Fruit fly (Drosophila melanogaster) whole organism, embryonic: Measurements from ENCODE around the gene wfs1.
A peak's percentile ranks its signal among the peaks of the same experiment; 100 is the strongest.

Source experiments
- Blimp-1 ChIP-seq: fragments of 200-800 bp; sonication (Bioruptor generic); optimal IDR thresholded peaks from 3 replicates; lab custom pipeline; 2018; ENCODE audit warnings: missing biosample characterization, missing genetic modification characterization, mild to moderate bottlenecking, moderate library complexity, missing genetic modification reagents
- C15 ChIP-seq: fragments of 200-800 bp; sonication (Bioruptor generic); IDR thresholded peaks from 3 replicates; pipeline ENCODE4 v1.3.6; 2022; ENCODE audit warnings: missing biosample characterization, missing genetic modification characterization
- CG10321 ChIP-seq: fragments of 200-800 bp; sonication (Bioruptor generic); IDR thresholded peaks from 2 replicates; pipeline ENCODE4 v1.3.6; 2022; ENCODE audit warnings: missing biosample characterization, missing genetic modification characterization
- CG11085 ChIP-seq: fragments of 200-800 bp; sonication (Bioruptor generic); IDR thresholded peaks from 2 replicates; pipeline ENCODE4 v1.3.6; 2022; ENCODE audit warnings: missing biosample characterization, missing genetic modification characterization
- CG12219 ChIP-seq: fragments of 200-800 bp; sonication (Bioruptor generic); optimal IDR thresholded peaks from 3 replicates; lab custom pipeline; 2018; ENCODE audit warnings: missing biosample characterization, mild to moderate bottlenecking, missing genetic modification characterization
- CG12744 ChIP-seq: fragments of 200-800 bp; sonication (Bioruptor generic); optimal IDR thresholded peaks from 2 replicates; lab custom pipeline; 2016; ENCODE audit warnings: missing biosample characterization, missing genetic modification characterization
- CG17359 ChIP-seq: fragments of 200-800 bp; sonication (Bioruptor generic); optimal IDR thresholded peaks from 3 replicates; lab custom pipeline; 2018; ENCODE audit warnings: missing biosample characterization, mild to moderate bottlenecking, missing genetic modification characterization, moderate library complexity
- CG1792 ChIP-seq: fragments of 200-800 bp; sonication (Bioruptor generic); optimal IDR thresholded peaks from 2 replicates; lab custom pipeline; 2016; ENCODE audit warnings: missing biosample characterization, missing genetic modification characterization
- CG18476 ChIP-seq: fragments of 200-800 bp; sonication (Bioruptor generic); optimal IDR thresholded peaks from 2 replicates; lab custom pipeline; 2016; ENCODE audit warnings: missing biosample characterization, mild to moderate bottlenecking, missing genetic modification characterization
- CG2199 ChIP-seq: fragments of 200-800 bp; sonication (Bioruptor generic); IDR thresholded peaks from 3 replicates; pipeline ENCODE4 v1.3.6; 2022; ENCODE audit warnings: missing biosample characterization, missing genetic modification characterization
- CG31441 ChIP-seq: fragments of 200-800 bp; sonication (Bioruptor generic); IDR thresholded peaks from 2 replicates; pipeline ENCODE4 v1.3.6; 2022; ENCODE audit warnings: missing biosample characterization, missing genetic modification characterization
- CG32767 ChIP-seq: fragments of 200-800 bp; sonication (Bioruptor generic); IDR thresholded peaks from 2 replicates; pipeline ENCODE4 v1.3.6; 2022; ENCODE audit warnings: missing biosample characterization, missing genetic modification characterization
- CG5180 ChIP-seq: fragments of 200-800 bp; sonication (Bioruptor generic); optimal IDR thresholded peaks from 3 replicates; lab custom pipeline; 2017; ENCODE audit warnings: missing biosample characterization, missing genetic modification characterization, mild to moderate bottlenecking, moderate library complexity, missing genetic modification reagents
- CG6683 ChIP-seq: fragments of 200-800 bp; sonication (Bioruptor generic); optimal IDR thresholded peaks from 2 replicates; lab custom pipeline; 2017; ENCODE audit warnings: missing biosample characterization, mild to moderate bottlenecking, missing genetic modification characterization, missing genetic modification reagents
- CG8290 ChIP-seq, 3 experiments: fragments of 200-800 bp; sonication (Bioruptor generic); optimal IDR thresholded peaks; 2 replicates each; lab custom pipeline; 2016 to 2019; ENCODE audit warnings: missing biosample characterization in 3 of 3, missing genetic modification characterization in 3 of 3, mild to moderate bottlenecking in 2 of 3, moderate library complexity in 1 of 3
- CG8388 ChIP-seq: fragments of 200-800 bp; sonication (Bioruptor generic); optimal IDR thresholded peaks from 2 replicates; lab custom pipeline; 2019; ENCODE audit warnings: missing biosample characterization, mild to moderate bottlenecking, missing genetic modification characterization, moderate library complexity
- CG8478 ChIP-seq: fragments of >200 bp; optimal IDR thresholded peaks from 2 replicates; lab custom pipeline; 2018
- Deaf1 ChIP-seq: fragments of 200-800 bp; optimal IDR thresholded peaks from 3 replicates; lab custom pipeline; 2019; ENCODE audit warnings: missing biosample characterization, mild to moderate bottlenecking, missing genetic modification characterization, moderate library complexity
- Ets65A ChIP-seq: fragments of 200-800 bp; sonication (Bioruptor generic); peaks from one replicate; lab custom pipeline; 2016; ENCODE audit warnings: missing biosample characterization, missing genetic modification characterization
- H2.0 ChIP-seq: fragments of 200-800 bp; sonication (Bioruptor generic); IDR thresholded peaks from 2 replicates; pipeline ENCODE4 v1.3.6; 2022; ENCODE audit warnings: missing biosample characterization, missing genetic modification characterization
- HLH54F ChIP-seq: fragments of 200-800 bp; sonication (Bioruptor generic); optimal IDR thresholded peaks from 3 replicates; lab custom pipeline; 2016; ENCODE audit warnings: missing biosample characterization, missing genetic modification characterization
- Hand ChIP-seq: fragments of 200-800 bp; sonication (Bioruptor generic); optimal IDR thresholded peaks from 2 replicates; lab custom pipeline; 2017; ENCODE audit warnings: mild to moderate bottlenecking, missing biosample characterization, missing genetic modification reagents, missing genetic modification characterization
- HmgZ ChIP-seq: fragments of 200-800 bp; sonication (Bioruptor generic); optimal IDR thresholded peaks from 2 replicates; lab custom pipeline; 2018; ENCODE audit warnings: missing biosample characterization, mild to moderate bottlenecking, missing genetic modification characterization
- Kr ChIP-seq: fragments of 200-800 bp; sonication (Bioruptor generic); optimal IDR thresholded peaks from 2 replicates; lab custom pipeline; 2017; ENCODE audit warnings: missing biosample characterization, mild to moderate bottlenecking, missing genetic modification characterization
- Poxn ChIP-seq: fragments of 200-800 bp; sonication (Bioruptor generic); IDR thresholded peaks from 2 replicates; pipeline ENCODE4 v1.3.6; 2022; ENCODE audit warnings: missing biosample characterization, missing genetic modification characterization
- Rfx ChIP-seq: fragments of 200-800 bp; sonication (Bioruptor generic); IDR thresholded peaks from 2 replicates; pipeline ENCODE4 v1.3.6; 2022; ENCODE audit warnings: missing biosample characterization, missing genetic modification characterization
- Scr ChIP-seq: fragments of 200-800 bp; sonication (Bioruptor generic); IDR thresholded peaks from 2 replicates; pipeline ENCODE4 v1.3.6; 2022; ENCODE audit warnings: missing biosample characterization, missing genetic modification characterization; ENCODE audit not compliant: partially characterized antibody
- Sry-δ ChIP-seq: fragments of 200-800 bp; sonication (Bioruptor generic); optimal IDR thresholded peaks from 2 replicates; lab custom pipeline; 2016; ENCODE audit warnings: missing biosample characterization, missing genetic modification characterization
- ac ChIP-seq: fragments of 200-800 bp; sonication (Bioruptor generic); optimal IDR thresholded peaks from 3 replicates; lab custom pipeline; 2017; ENCODE audit warnings: missing biosample characterization, mild to moderate bottlenecking, missing genetic modification characterization
- bsh ChIP-seq, 2 experiments: fragments of 200-800 bp; sonication (Bioruptor generic); optimal IDR thresholded peaks; 2 replicates each; lab custom pipeline; 2017 to 2018; ENCODE audit warnings: mild to moderate bottlenecking in 2 of 2, missing biosample characterization in 2 of 2, missing genetic modification characterization in 2 of 2, moderate library complexity in 1 of 2
- cg ChIP-seq: fragments of 200-800 bp; sonication (Bioruptor generic); optimal IDR thresholded peaks from 3 replicates; lab custom pipeline; 2019; ENCODE audit warnings: missing biosample characterization, mild to moderate bottlenecking, missing genetic modification characterization, moderate library complexity
- da ChIP-seq: fragments of 200-800 bp; sonication (Bioruptor generic); optimal IDR thresholded peaks from 2 replicates; lab custom pipeline; 2016; ENCODE audit warnings: missing biosample characterization, missing genetic modification characterization
- dpn ChIP-seq, 2 experiments: fragments of 200-800 bp; sonication (Bioruptor generic); optimal IDR thresholded peaks; 3 replicates each; lab custom pipeline; 2016; ENCODE audit warnings: missing biosample characterization in 2 of 2, missing genetic modification characterization in 2 of 2
- eve ChIP-seq, 2 experiments: fragments of >200 bp; optimal IDR thresholded peaks; 2 replicates each; lab custom pipeline; 2017; ENCODE audit warnings: missing biosample characterization in 2 of 2, missing genetic modification characterization in 2 of 2
- gcm2 ChIP-seq: fragments of 200-800 bp; sonication (Bioruptor generic); optimal IDR thresholded peaks from 2 replicates; lab custom pipeline; 2016; ENCODE audit warnings: missing biosample characterization, missing genetic modification characterization
- lov ChIP-seq, 2 experiments: fragments of 200-800 bp in 1 of 2; fragments of >200 bp in 1 of 2; sonication (Bioruptor generic) in 1 of 2; IDR thresholded peaks in 1 of 2; optimal IDR thresholded peaks in 1 of 2; 2 replicates in 1 of 2; 3 replicates in 1 of 2; pipeline versions ENCODE4 v1.3.6 to Lab custom; 2017 to 2022; ENCODE audit warnings: missing biosample characterization in 1 of 2, missing genetic modification characterization in 1 of 2
- nerfin-1 ChIP-seq: fragments of 200-800 bp; sonication (Bioruptor generic); optimal IDR thresholded peaks from 3 replicates; lab custom pipeline; 2019; ENCODE audit warnings: missing biosample characterization, mild to moderate bottlenecking, missing genetic modification characterization, moderate library complexity
- nom ChIP-seq: fragments of 200-800 bp; sonication (Bioruptor generic); optimal IDR thresholded peaks from 2 replicates; lab custom pipeline; 2017; ENCODE audit warnings: missing biosample characterization, missing genetic modification characterization, mild to moderate bottlenecking, moderate library complexity, missing genetic modification reagents
- repo ChIP-seq: fragments of 200-800 bp; sonication (Bioruptor generic); optimal IDR thresholded peaks from 2 replicates; lab custom pipeline; 2016; ENCODE audit warnings: missing biosample characterization, missing genetic modification characterization
- rib ChIP-seq: fragments of 200-800 bp; sonication (Bioruptor generic); IDR thresholded peaks from 2 replicates; pipeline ENCODE4 v1.3.6; 2022; ENCODE audit warnings: missing biosample characterization, missing genetic modification characterization
- seq ChIP-seq: fragments of 200-800 bp; sonication (Bioruptor generic); IDR thresholded peaks from 2 replicates; pipeline ENCODE4 v1.3.6; 2022; ENCODE audit warnings: missing biosample characterization, missing genetic modification characterization
- ssp ChIP-seq: fragments of 200-800 bp; sonication (Bioruptor generic); IDR thresholded peaks from 2 replicates; pipeline ENCODE4 v1.3.6; 2022; ENCODE audit warnings: missing biosample characterization, missing genetic modification characterization
- stwl ChIP-seq: fragments of 200-800 bp; sonication (Bioruptor generic); optimal IDR thresholded peaks from 3 replicates; lab custom pipeline; 2018; ENCODE audit warnings: missing biosample characterization, mild to moderate bottlenecking, missing genetic modification characterization, moderate library complexity
- tin ChIP-seq: fragments of 200-800 bp; sonication (Bioruptor generic); optimal IDR thresholded peaks from 3 replicates; lab custom pipeline; 2016; ENCODE audit warnings: missing biosample characterization, missing genetic modification characterization
- trem ChIP-seq: fragments of 200-800 bp; optimal IDR thresholded peaks from 3 replicates; lab custom pipeline; 2019; ENCODE audit warnings: missing biosample characterization, mild to moderate bottlenecking, missing genetic modification characterization, moderate library complexity
- vnd ChIP-seq: fragments of 200-800 bp; sonication (Bioruptor generic); IDR thresholded peaks from 3 replicates; pipeline ENCODE4 v1.3.6; 2022; ENCODE audit warnings: missing biosample characterization, missing genetic modification characterization; ENCODE audit not compliant: partially characterized antibody

The wfs1 gene

DNA sequence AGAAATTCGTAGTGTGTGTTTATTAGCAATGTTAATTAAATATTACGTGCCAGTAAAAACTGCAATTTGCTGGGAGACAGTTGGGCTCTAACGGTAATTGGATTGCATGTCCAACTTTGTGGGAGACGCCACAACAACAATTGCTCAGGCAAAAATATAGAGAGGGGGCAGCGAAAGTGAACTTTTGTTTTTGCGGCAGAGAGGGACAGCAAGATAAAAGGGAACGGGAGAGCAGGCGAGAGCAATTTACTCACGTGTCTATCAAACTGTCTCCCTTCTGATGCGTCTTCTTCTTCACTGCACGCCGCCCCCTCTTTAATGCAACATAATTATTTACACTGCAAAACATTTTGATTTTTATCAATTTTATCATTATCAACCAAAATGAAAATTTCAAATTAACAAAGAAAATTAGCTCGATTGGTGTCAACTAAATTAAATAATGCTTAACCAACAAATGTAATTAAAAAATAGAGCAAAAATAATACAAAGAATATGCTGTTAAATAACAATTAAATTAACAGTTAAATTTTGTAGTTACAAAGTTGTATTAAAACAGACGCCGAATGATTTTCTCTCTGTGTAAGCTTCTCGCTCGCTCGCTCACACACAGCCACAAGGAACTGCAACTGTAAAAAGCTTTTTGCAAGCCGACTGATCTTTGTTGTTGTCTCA is 22.8 kb downstream of the wfs1 start (continued):
- TF ChIP-seq tin (GFP tag; lab: Kevin White, UChicago) (peak; percentile 81), da (GFP tag; lab: Kevin White, UChicago) (no peak), CG6683 (GFP tag; lab: Kevin White, UChicago) (peak; percentile 50), seq (GFP tag; lab: Robert Waterston, UW) (peak; percentile 54; the same call in 1 of the 2 replicates), eve (GFP tag; optimal IDR thresholded peaks at IDR 0.05; lab: Kevin White, UChicago) (peak in 1 of 2 experiments; percentile 92), CG12219 (peak; percentile 42), HLH54F (GFP tag; lab: Kevin White, UChicago) (peak; percentile 38), CG1792 (peak; percentile 61), nerfin-1 (tag; lab: Kevin White, UChicago) (peak; percentile 93), lov (optimal IDR thresholded peaks at IDR 0.05; lab: Kevin White, UChicago) (no peak), lov (GFP tag; IDR thresholded peaks at IDR 0.05; lab: Robert Waterston, UW) (no peak), vnd (GFP tag; lab: Robert Waterston, UW) (no peak), ssp (GFP tag; lab: Robert Waterston, UW) (peak; percentile 44; the same call in 1 of the 2 replicates), dpn (GFP tag; optimal IDR thresholded peaks at IDR 0.05; lab: Kevin White, UChicago) (peak; percentile 57 to 77), CG10321 (GFP tag; lab: Robert Waterston, UW) (peak; percentile 15; the same call in 1 of the 2 replicates), ac (no peak), Blimp-1 (GFP tag; lab: Kevin White, UChicago) (peak; percentile 98), CG11085 (GFP tag; lab: Robert Waterston, UW) (no peak), CG2199 (GFP tag; lab: Robert Waterston, UW) (no peak), Scr (GFP tag; lab: Robert Waterston, UW) (no peak), Kr (GFP tag; lab: Kevin White, UChicago) (no peak), Poxn (GFP tag; lab: Robert Waterston, UW) (no peak), Ets65A (peak; percentile 95), CG5180 (GFP tag; lab: Kevin White, UChicago) (peak; percentile 74), Hand (GFP tag; lab: Kevin White, UChicago) (no peak), cg (GFP tag; lab: Kevin White, UChicago) (no peak), gcm2 (GFP tag; lab: Kevin White, UChicago) (no peak), CG8290 (GFP tag; optimal IDR thresholded peaks at IDR 0.05; lab: Kevin White, UChicago) (peak; percentile 78), CG8290 (tag; optimal IDR thresholded peaks at IDR 0.05; lab: Kevin White, UChicago) (no peak), nom (peak; percentile 84), C15 (no peak), Sry-δ (peak; percentile 19), HmgZ (tag; lab: Kevin White, UChicago) (peak; percentile 4), CG8388 (GFP tag; lab: Kevin White, UChicago) (peak; percentile 84), trem (tag; lab: Kevin White, UChicago) (peak; percentile 92), Deaf1 (peak; percentile 67), CG8478 (lab: Kevin White, UChicago) (no peak), H2.0 (peak; percentile 55), rib (GFP tag; lab: Robert Waterston, UW) (no peak), repo (GFP tag; lab: Kevin White, UChicago) (peak; percentile 2), CG17359 (tag; lab: Kevin White, UChicago) (peak; percentile 94), CG18476 (peak; percentile 66), CG31441 (peak; percentile 91), bsh (GFP tag; optimal IDR thresholded peaks at IDR 0.05; lab: Kevin White, UChicago) (peak; percentile 77 to 86), Rfx (GFP tag; lab: Robert Waterston, UW) (peak; percentile 58), CG12744 (no peak), CG32767 (GFP tag; lab: Robert Waterston, UW) (peak; percentile 80), stwl (tag; lab: Kevin White, UChicago) (peak; percentile 14)
